Worm (Caenorhabditis elegans): ENCODE results near the gene him-8.

- TF ChIP-seq him-1 (tag; optimal IDR thresholded peaks at IDR 0.05) (no peak), W03F9.2 (tag; optimal IDR thresholded peaks at IDR 0.05) (no peak), dao-5 (tag; optimal IDR thresholded peaks at IDR 0.05) (no peak)
These were observed 15.0 kb upstream of the him-8 start, which contains the start of gene zim-1 for ce11 chrIV:10546589-10547136.

Data from whole organism, L4/young adult.